Worm (Caenorhabditis elegans) whole organism, young adult: ENCODE measurements around the gene F32D8.11.

Experiments used
- B0261.1 ChIP-seq: sonication (generic microtip); optimal IDR thresholded peaks from 2 replicates; lab custom pipeline; 2016; ENCODE audit warnings: mild to moderate bottlenecking, missing genetic modification characterization, moderate library complexity, missing compliant biosample characterization
- C06A6.2 ChIP-seq: fragments of 200-800 bp; sonication (Bioruptor generic); conservative IDR thresholded peaks from 2 replicates; pipeline ENCODE4 v1.3.6; 2022; ENCODE audit warnings: missing genetic modification characterization, missing compliant biosample characterization
- K12H6.12 ChIP-seq: fragments of 200-800 bp; sonication (Bioruptor generic); optimal IDR thresholded peaks from 2 replicates; lab custom pipeline; 2018; ENCODE audit warnings: mild to moderate bottlenecking, missing genetic modification characterization, missing compliant biosample characterization
- ceh-58 ChIP-seq: fragments of 200-800 bp; sonication (Bioruptor generic); IDR thresholded peaks from 2 replicates; pipeline ENCODE4 v1.3.6; 2022; ENCODE audit warnings: missing genetic modification characterization, missing compliant biosample characterization
- let-607 ChIP-seq, 2 experiments: fragments of 200-800 bp in 1 of 2; sonication (Bioruptor generic) in 1 of 2; sonication (generic microtip) in 1 of 2; optimal IDR thresholded peaks; 2 replicates each; lab custom pipeline; 2016 to 2018; ENCODE audit warnings: mild to moderate bottlenecking in 2 of 2, missing compliant biosample characterization in 2 of 2, missing genetic modification characterization in 2 of 2, moderate library complexity in 2 of 2, missing genotype in 1 of 2
- madf-10 ChIP-seq: sonication (generic microtip); optimal IDR thresholded peaks from 2 replicates; lab custom pipeline; 2016; ENCODE audit warnings: mild to moderate bottlenecking, missing genetic modification characterization, missing compliant biosample characterization
- nhr-120 ChIP-seq: fragments of 200-800 bp; sonication (Bioruptor generic); IDR thresholded peaks from 2 replicates; pipeline ENCODE4 v1.3.6; 2022; ENCODE audit warnings: missing genetic modification characterization, missing compliant biosample characterization

ce11 chrV:10921747-10922146 is 32.8 kb upstream of the F32D8.11 start, which contains the start of gene nas-31:
- TF ChIP-seq madf-10 (no peak), C06A6.2 (no peak), let-607 (tag; optimal IDR thresholded peaks at IDR 0.05; lab: Kevin White, UChicago) (no peak), ceh-58 (GFP tag; lab: Robert Waterston, UW) (no peak), B0261.1 (tag; lab: Kevin White, UChicago) (no peak), nhr-120 (GFP tag; lab: Robert Waterston, UW) (no peak), K12H6.12 (tag; lab: Kevin White, UChicago) (no peak)
